Worm (Caenorhabditis elegans): ENCODE measurements around the gene K08D8.10.

The K08D8.10 gene

ce11 chrIV:12891080-12891479 is 9.3 kb upstream of the K08D8.10 start:
- no peak for TF ChIP-seq ceh-30 (tag; optimal IDR thresholded peaks at IDR 0.05)
- no peak for TF ChIP-seq Y22D7AL.16 (tag; optimal IDR thresholded peaks at IDR 0.05)
- no peak for TF ChIP-seq ama-1 (optimal IDR thresholded peaks at IDR 0.05)
- TF ChIP-seq ceh-22 (tag; optimal IDR thresholded peaks at IDR 0.05), result no peak
- TF ChIP-seq hlh-6 (tag; optimal IDR thresholded peaks at IDR 0.05), result no peak
- no peak for TF ChIP-seq ttx-3 (tag; optimal IDR thresholded peaks at IDR 0.05)
- no peak for TF ChIP-seq che-1 (tag; optimal IDR thresholded peaks at IDR 0.05)

- no peak for TF ChIP-seq dve-1 (tag; optimal IDR thresholded peaks at IDR 0.05)
- no peak for TF ChIP-seq nhr-11 (tag; optimal IDR thresholded peaks at IDR 0.05)
- TF ChIP-seq unc-42 (tag; optimal IDR thresholded peaks at IDR 0.05), result no peak
- no peak for TF ChIP-seq pha-4 (tag; optimal IDR thresholded peaks at IDR 0.05)
- no peak for TF ChIP-seq ahr-1 (tag; optimal IDR thresholded peaks at IDR 0.05)
- no peak for TF ChIP-seq nhr-232 (tag; optimal IDR thresholded peaks at IDR 0.05)
- TF ChIP-seq zip-5 (tag; optimal IDR thresholded peaks at IDR 0.05), result no peak
- no peak for TF ChIP-seq elt-4 (tag; optimal IDR thresholded peaks at IDR 0.05)
- no peak for TF ChIP-seq hlh-15 (tag; optimal IDR thresholded peaks at IDR 0.05)
- TF ChIP-seq rnt-1 (tag; optimal IDR thresholded peaks at IDR 0.05), result no peak
- TF ChIP-seq ceh-45 (GFP tag; IDR thresholded peaks at IDR 0.05), result no peak
- no peak for TF ChIP-seq ceh-18 (tag; optimal IDR thresholded peaks at IDR 0.05)
- no peak for TF ChIP-seq T23F11.4 (GFP tag; optimal IDR thresholded peaks at IDR 0.05)
- TF ChIP-seq sox-2 (GFP tag; IDR thresholded peaks at IDR 0.05), result no peak
These were observed 8.2 kb upstream of the K08D8.10 start, which contains the start of gene K08D8.1 for ce11 chrIV:12892194-12892593. TSS of gene K08D8.1 (plus strand) at chrIV:12892494.

- no peak for TF ChIP-seq mec-3 (tag; optimal IDR thresholded peaks at IDR 0.05; ENCODE audit: borderline replicate concordance)
- no peak for TF ChIP-seq sox-2 (GFP tag; IDR thresholded peaks at IDR 0.05)
- no peak for TF ChIP-seq ahr-1 (tag; optimal IDR thresholded peaks at IDR 0.05)
- TF ChIP-seq npax-4 (tag; optimal IDR thresholded peaks at IDR 0.05), result no peak
- no peak for TF ChIP-seq ceh-2 (tag; optimal IDR thresholded peaks at IDR 0.05)
- no peak for TF ChIP-seq sox-4 (tag; optimal IDR thresholded peaks at IDR 0.05)
- TF ChIP-seq pat-9 (tag; optimal IDR thresholded peaks at IDR 0.05), result no peak
- no peak for TF ChIP-seq C08G9.2 (tag; optimal IDR thresholded peaks at IDR 0.05)
- no peak for TF ChIP-seq ceh-24 (tag; optimal IDR thresholded peaks at IDR 0.05)
- no peak for TF ChIP-seq K09A11.1 (tag; optimal IDR thresholded peaks at IDR 0.05; ENCODE audit: insufficient read depth)
- no peak for TF ChIP-seq ttx-3 (tag; optimal IDR thresholded peaks at IDR 0.05)
- no peak for TF ChIP-seq ztf-16 (tag; optimal IDR thresholded peaks at IDR 0.05)
- TF ChIP-seq nhr-232 (tag; optimal IDR thresholded peaks at IDR 0.05), result no peak
These were observed 7.2 kb upstream of the K08D8.10 start, which contains the start of gene K08D8.12 for ce11 chrIV:12893166-12893565. TSS of gene K08D8.12 (plus strand) at chrIV:12893466.

- TF ChIP-seq sox-4 (tag; optimal IDR thresholded peaks at IDR 0.05), result no peak
- no peak for TF ChIP-seq pqm-1 (tag; optimal IDR thresholded peaks at IDR 0.05)
- TF ChIP-seq ceh-18 (tag; optimal IDR thresholded peaks at IDR 0.05), result no peak
- TF ChIP-seq hlh-8 (tag; optimal IDR thresholded peaks at IDR 0.05), result no peak
- no peak for TF ChIP-seq odd-2 (tag; optimal IDR thresholded peaks at IDR 0.05)
- TF ChIP-seq sox-2 (GFP tag; IDR thresholded peaks at IDR 0.05), result no peak
- no peak for TF ChIP-seq hlh-6 (tag; optimal IDR thresholded peaks at IDR 0.05)
- TF ChIP-seq eyg-1 (tag; optimal IDR thresholded peaks at IDR 0.05), result no peak
- no peak for TF ChIP-seq ztf-16 (tag; optimal IDR thresholded peaks at IDR 0.05)
- no peak for TF ChIP-seq K09A11.1 (tag; optimal IDR thresholded peaks at IDR 0.05; ENCODE audit: insufficient read depth)
- no peak for TF ChIP-seq unc-86 (tag; optimal IDR thresholded peaks at IDR 0.05)
- TF ChIP-seq ceh-31 (tag; optimal IDR thresholded peaks at IDR 0.05), result no peak
- TF ChIP-seq madf-2 (tag; optimal IDR thresholded peaks at IDR 0.05), result no peak
- TF ChIP-seq nhr-232 (tag; optimal IDR thresholded peaks at IDR 0.05), result no peak
- TF ChIP-seq K02D7.2 (tag; optimal IDR thresholded peaks at IDR 0.05), result no peak
- TF ChIP-seq hlh-30 (tag; optimal IDR thresholded peaks at IDR 0.05; ENCODE audit: insufficient read depth), result no peak
- TF ChIP-seq ceh-22 (tag; optimal IDR thresholded peaks at IDR 0.05), result no peak
- no peak for TF ChIP-seq syd-9 (tag; optimal IDR thresholded peaks at IDR 0.05)
- TF ChIP-seq unc-3 (GFP tag; conservative IDR thresholded peaks at IDR 0.05), result no peak
- TF ChIP-seq unc-3 (tag; optimal IDR thresholded peaks at IDR 0.05), result no peak
- no peak for TF ChIP-seq pros-1 (tag; optimal IDR thresholded peaks at IDR 0.05)
These were observed 5.4 kb upstream of the K08D8.10 start, which contains the start of gene K08D8.11 for ce11 chrIV:12894996-12895395. TSS of gene K08D8.11 (plus strand) at chrIV:12895296.

Measured in whole organism, late embryonic.